Worm (Caenorhabditis elegans): Measurements from ENCODE around the gene H05C05.2.

DNA sequence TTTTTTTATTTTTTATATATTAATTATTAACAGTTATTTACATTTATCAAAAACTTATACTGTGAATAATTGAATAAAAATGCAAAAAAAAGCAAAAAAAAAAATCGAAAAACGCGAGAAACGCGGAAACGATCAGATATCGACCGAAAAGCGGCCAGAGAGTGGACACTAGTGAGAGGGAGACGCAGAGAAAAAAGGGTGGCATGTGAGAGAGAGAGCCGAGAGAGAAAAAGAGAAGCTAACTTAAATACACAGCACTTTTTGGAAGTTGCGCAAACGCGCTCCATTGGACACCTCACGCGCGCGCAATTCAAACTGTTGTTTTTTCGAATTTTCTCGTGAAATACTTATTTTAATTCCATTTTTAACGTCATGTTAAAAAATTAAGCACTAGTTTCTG is 1.0 kb upstream of the H05C05.2 start:
- TF ChIP-seq lsy-2 (tag; optimal IDR thresholded peaks at IDR 0.05) (peak; percentile 70 to 90), blmp-1 (tag; optimal IDR thresholded peaks at IDR 0.05; ENCODE audit: insufficient read depth) (peak; percentile 39), alr-1 (tag; optimal IDR thresholded peaks at IDR 0.05) (no peak), C34F6.9 (tag; optimal IDR thresholded peaks at IDR 0.05) (peak; percentile 89)
